Worm (Caenorhabditis elegans): ENCODE results near the gene C52E4.12.

DNA sequence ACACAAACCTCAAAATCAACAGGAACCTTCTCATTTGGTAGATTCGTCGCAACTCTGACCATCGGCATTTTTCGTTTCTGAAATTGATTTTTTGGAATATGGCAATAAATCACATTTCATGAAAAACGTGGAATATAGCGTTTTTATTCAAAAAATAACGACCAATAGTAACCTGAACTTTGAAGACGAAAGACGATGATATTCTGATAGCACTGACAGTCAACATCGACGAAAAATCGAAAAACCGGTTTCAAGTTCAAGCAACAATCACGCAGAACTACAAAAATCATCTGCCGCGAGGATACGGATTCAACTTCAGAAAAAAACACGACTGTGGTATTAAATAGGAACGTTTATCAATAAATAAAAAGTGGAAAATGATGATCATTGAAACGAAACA, 17.8 kb upstream of the C52E4.12 start, which contains the start of gene mif-2:
- TF ChIP-seq syd-9 (tag; optimal IDR thresholded peaks at IDR 0.05) (no peak), ttx-3 (tag; optimal IDR thresholded peaks at IDR 0.05) (no peak), fkh-10 (GFP tag; optimal IDR thresholded peaks at IDR 0.05) (no peak), sox-2 (GFP tag; IDR thresholded peaks at IDR 0.05) (no peak), lin-11 (tag; optimal IDR thresholded peaks at IDR 0.05) (no peak), gmeb-2 (tag; optimal IDR thresholded peaks at IDR 0.05) (no peak), ceh-30 (tag; optimal IDR thresholded peaks at IDR 0.05) (no peak), F13H6.1 (tag; optimal IDR thresholded peaks at IDR 0.05) (no peak), ama-1 (optimal IDR thresholded peaks at IDR 0.05) (no peak), nhr-11 (tag; optimal IDR thresholded peaks at IDR 0.05) (no peak), ceh-19 (GFP tag; optimal IDR thresholded peaks at IDR 0.05) (no peak), ref-2 (tag; optimal IDR thresholded peaks at IDR 0.05) (no peak), lim-6 (tag; optimal IDR thresholded peaks at IDR 0.05) (no peak)

Measured in whole organism, late embryonic.